Worm (Caenorhabditis elegans): ENCODE measurements around the gene plg-1.

ce11 chrIII:8878960-8879359, 26.9 kb downstream of the plg-1 start:
- TF ChIP-seq him-1 (tag; optimal IDR thresholded peaks at IDR 0.05), result no peak
- TF ChIP-seq W03F9.2 (tag; optimal IDR thresholded peaks at IDR 0.05), result no peak
